Fruit fly (Drosophila melanogaster): Measurements from ENCODE around the gene Octbeta1R.
A peak's percentile ranks its signal among the peaks of the same experiment; 100 is the strongest.

The Octbeta1R gene

DNA sequence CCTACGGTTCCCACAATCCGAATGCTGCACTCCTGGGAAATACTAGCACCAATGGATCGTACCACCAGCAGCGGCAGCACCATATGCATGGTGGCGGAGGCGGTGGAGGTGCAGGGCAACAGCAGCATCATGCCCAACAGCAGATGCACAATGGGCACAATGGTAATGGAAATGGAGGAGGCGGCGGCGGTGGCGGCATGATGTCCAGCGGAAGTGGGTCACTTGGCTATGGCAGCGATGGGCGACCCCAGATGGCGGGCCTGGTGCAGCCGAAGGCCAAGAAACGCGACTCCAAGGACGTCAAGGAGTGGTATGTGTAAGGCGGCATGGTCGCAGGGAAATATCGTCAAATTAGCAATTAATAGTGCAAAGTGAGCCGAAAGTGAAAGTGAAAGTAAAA is 13.5 kb upstream of the Octbeta1R start:
- TF ChIP-seq Ets65A (GFP tag) (peak; percentile 92), CG2678 (tag; optimal IDR thresholded peaks at IDR 0.05) (no peak)

DNA sequence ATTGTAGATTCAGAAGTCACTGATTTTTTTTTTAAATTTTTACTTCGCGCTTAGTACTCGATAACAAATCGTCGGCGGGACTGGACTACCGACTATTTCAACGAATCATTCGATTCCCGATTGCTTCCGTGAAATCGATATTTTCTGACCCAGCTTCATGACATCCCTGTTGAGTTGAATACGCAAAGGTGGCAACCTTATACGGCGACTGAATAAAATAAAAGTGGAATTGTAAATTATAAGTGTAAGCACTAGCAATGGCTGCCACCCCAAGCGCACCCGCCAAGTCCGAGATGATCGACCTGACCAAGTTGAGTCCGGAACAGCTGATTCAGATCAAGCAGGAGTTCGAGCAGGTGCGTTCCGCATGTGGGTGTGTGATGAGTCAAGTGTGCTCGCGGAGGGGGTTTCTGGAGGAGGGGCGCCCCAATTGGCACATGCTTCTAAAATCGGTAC is 9.9 kb upstream of the Octbeta1R start, which contains the start of gene Pfdn5:
Gene Pfdn5, plus strand, starts transcription at position 3 of the 456 bp plus-strand sequence.
- TF ChIP-seq Doc2 (GFP tag; IDR thresholded peaks at IDR 0.05) (no peak), CG6683 (GFP tag; optimal IDR thresholded peaks at IDR 0.05) (no peak), pita (GFP tag; optimal IDR thresholded peaks at IDR 0.05) (no peak), gsb-n (tag; optimal IDR thresholded peaks at IDR 0.05) (no peak), CG6689 (GFP tag; IDR thresholded peaks at IDR 0.05) (no peak), CG1529 (GFP tag; optimal IDR thresholded peaks at IDR 0.05) (no peak), Atf-2 (GFP tag; optimal IDR thresholded peaks at IDR 0.05) (no peak), Xrp1 (GFP tag; IDR thresholded peaks at IDR 0.05) (no peak), Scr (GFP tag; IDR thresholded peaks at IDR 0.05; ENCODE audit: partially characterized antibody) (peak; percentile 78), Mrtf (GFP tag; IDR thresholded peaks at IDR 0.05) (no peak), CG2199 (GFP tag; IDR thresholded peaks at IDR 0.05) (no peak), CG16863 (GFP tag; optimal IDR thresholded peaks at IDR 0.05) (no peak), Fer1 (GFP tag; optimal IDR thresholded peaks at IDR 0.05) (no peak), Ets65A (GFP tag) (no peak), CG11085 (GFP tag; IDR thresholded peaks at IDR 0.05) (no peak), NC2α (GFP tag; optimal IDR thresholded peaks at IDR 0.05) (no peak), Lpt (GFP tag; optimal IDR thresholded peaks at IDR 0.05) (no peak), pb (GFP tag; optimal IDR thresholded peaks at IDR 0.05) (no peak), CG3847 (GFP tag; IDR thresholded peaks at IDR 0.05) (0 out of 2 replicates have a peak, but pooled peaks have one; percentile 15), run (tag; optimal IDR thresholded peaks at IDR 0.05) (no peak), ken (GFP tag; IDR thresholded peaks at IDR 0.05) (no peak), sens-2 (GFP tag; IDR thresholded peaks at IDR 0.05) (no peak), CG4854 (GFP tag; optimal IDR thresholded peaks at IDR 0.05) (no peak), mld (GFP tag; IDR thresholded peaks at IDR 0.05; ENCODE audit: partially characterized antibody) (peak; percentile 87), CG17568 (GFP tag; optimal IDR thresholded peaks at IDR 0.05) (no peak), lbe (GFP tag; optimal IDR thresholded peaks at IDR 0.05) (no peak), Adf1 (GFP tag; IDR thresholded peaks at IDR 0.05) (no peak), CG1233 (GFP tag; optimal IDR thresholded peaks at IDR 0.05) (no peak), HmgZ (tag; optimal IDR thresholded peaks at IDR 0.05) (peak; percentile 73), dysf (GFP tag; IDR thresholded peaks at IDR 0.05) (no peak), zfh2 (GFP tag; optimal IDR thresholded peaks at IDR 0.05) (no peak), CG16813 (GFP tag; IDR thresholded peaks at IDR 0.05; ENCODE audit: partially characterized antibody) (peak; percentile 85), CG32532 (GFP tag; IDR thresholded peaks at IDR 0.05) (no peak), Lim3 (GFP tag; IDR thresholded peaks at IDR 0.05) (no peak), CG13775 (GFP tag; optimal IDR thresholded peaks at IDR 0.05) (no peak), Nf-YB (GFP tag; optimal IDR thresholded peaks at IDR 0.05) (no peak), CHES-1-like (GFP tag; optimal IDR thresholded peaks at IDR 0.05) (peak; percentile 26), CG9797 (GFP tag; optimal IDR thresholded peaks at IDR 0.05) (peak; percentile 38), vvl (GFP tag; IDR thresholded peaks at IDR 0.05) (no peak), Hey (tag; optimal IDR thresholded peaks at IDR 0.05) (no peak), wdn (GFP tag; IDR thresholded peaks at IDR 0.05) (no peak), gcm2 (GFP tag; optimal IDR thresholded peaks at IDR 0.05) (no peak), dan (GFP tag; IDR thresholded peaks at IDR 0.05) (no peak), HLH4C (GFP tag; IDR thresholded peaks at IDR 0.05; ENCODE audit: partially characterized antibody) (peak; percentile 93), dmrt11E (tag; optimal IDR thresholded peaks at IDR 0.05) (no peak), CG11696 (GFP tag; IDR thresholded peaks at IDR 0.05) (no peak), Sry-δ (GFP tag; optimal IDR thresholded peaks at IDR 0.05) (peak; percentile 86), shn (GFP tag; optimal IDR thresholded peaks at IDR 0.05) (no peak), dpn (GFP tag; optimal IDR thresholded peaks at IDR 0.05) (peak; percentile 13 to 18), CG2202 (tag; optimal IDR thresholded peaks at IDR 0.05) (no peak)
